Worm (Caenorhabditis elegans) whole organism, late embryonic: ENCODE results near the gene F07F6.7.

ENCODE experiments used
- elt-4 ChIP-seq: sonication (generic microtip); optimal IDR thresholded peaks from 2 replicates; lab custom pipeline; 2016; ENCODE audit warnings: missing genetic modification characterization, missing compliant biosample characterization
- rnt-1 ChIP-seq: sonication (generic microtip); optimal IDR thresholded peaks from 2 replicates; lab custom pipeline; 2016; ENCODE audit warnings: missing genetic modification characterization, missing compliant biosample characterization
- sox-4 ChIP-seq: sonication (generic microtip); optimal IDR thresholded peaks from 2 replicates; lab custom pipeline; 2017; ENCODE audit warnings: mild to moderate bottlenecking, missing genetic modification characterization, inconsistent platforms, missing compliant biosample characterization
- unc-86 ChIP-seq: sonication (generic microtip); optimal IDR thresholded peaks from 2 replicates; lab custom pipeline; 2016; ENCODE audit warnings: missing genetic modification characterization, missing compliant biosample characterization

DNA sequence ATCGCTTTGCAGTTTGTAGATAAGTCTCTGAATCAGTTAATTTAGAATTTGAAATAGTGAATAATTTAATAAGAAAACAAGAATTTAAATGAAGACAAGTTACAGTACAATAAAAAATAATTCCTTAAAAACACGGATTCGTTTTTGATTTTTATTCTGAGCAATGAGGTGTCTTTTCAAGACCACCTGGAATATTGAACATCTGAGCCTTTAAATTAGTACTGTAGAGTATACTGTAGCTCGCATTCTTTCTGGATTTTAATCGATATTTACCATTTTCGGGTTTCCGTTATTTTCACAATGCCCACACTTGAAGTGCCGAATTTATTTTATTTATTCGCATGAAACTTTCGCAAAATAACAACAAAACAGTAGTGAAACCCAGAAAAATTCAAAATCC, at the start of gene F07F6.7:
- TF ChIP-seq elt-4 (tag; lab: Kevin White, UChicago) (no peak), sox-4 (no peak), rnt-1 (tag; lab: Kevin White, UChicago) (no peak), unc-86 (tag; lab: Kevin White, UChicago) (no peak)
